ENCODE assay signal across 5 fruit fly cellular contexts in the genomic region with DNA sequence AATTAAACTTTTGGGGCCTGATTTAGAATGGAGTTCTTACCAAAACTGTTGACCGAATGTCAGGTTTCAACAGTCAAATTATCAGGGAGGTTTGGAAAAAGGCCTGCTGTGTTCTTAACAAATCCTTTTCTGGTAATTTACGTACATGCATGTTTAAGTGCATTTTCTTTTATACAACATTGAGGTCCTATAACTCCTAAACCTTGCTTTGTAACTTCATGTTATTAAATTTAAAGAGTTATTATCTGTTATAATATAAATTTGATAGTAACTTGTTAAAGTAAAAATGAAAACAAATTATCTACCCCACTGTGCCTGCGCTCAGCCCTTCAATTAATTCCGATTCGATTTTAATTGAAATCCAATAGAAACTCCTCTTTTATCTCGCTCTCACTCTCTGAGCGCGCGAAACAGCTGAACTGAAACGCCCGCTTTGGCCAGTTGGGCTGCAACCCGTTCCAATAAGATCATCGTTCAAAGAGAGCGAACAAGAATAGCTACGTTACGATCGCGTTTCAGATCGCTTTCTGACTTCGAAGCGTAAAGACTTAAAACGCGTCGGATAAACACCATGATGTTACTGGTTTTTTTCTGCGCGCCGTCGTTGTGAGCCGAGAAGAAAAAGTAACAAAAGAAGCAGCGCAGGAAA.
TF ChIP-seq lines count a peak whose summit lies in the region.

Gene Scsalpha2 (minus strand): TSS at position 51 of the 649 bp plus-strand sequence.

- TF ChIP-seq CTCF in whole organism, embryonic (GFP tag; optimal IDR thresholded peaks at IDR 0.05; lab: Kevin White, UChicago): no peak

TF ChIP-seq in whole organism, adult, 20 proteins besides CTCF, POLR2A, EP300 and RAD21:
- peak; percentile 1 for TF ChIP-seq CG7101 (tag; optimal IDR thresholded peaks at IDR 0.05; lab: Kevin White, UChicago)
- TF ChIP-seq bab1 (GFP tag; optimal IDR thresholded peaks at IDR 0.05; lab: Kevin White, UChicago): peak; percentile 27
- no peak for TF ChIP-seq Hr96 (GFP tag; optimal IDR thresholded peaks at IDR 0.05; lab: Kevin White, UChicago)

TF ChIP-seq in whole organism, embryonic, 481 proteins besides CTCF, POLR2A, EP300 and RAD21 (continues in another document):
- peak; percentile 19 for TF ChIP-seq gem (tag; optimal IDR thresholded peaks at IDR 0.05; lab: Kevin White, UChicago)
- no peak for TF ChIP-seq CG5180 (GFP tag; optimal IDR thresholded peaks at IDR 0.05; lab: Kevin White, UChicago)
- TF ChIP-seq ci (GFP tag; IDR thresholded peaks at IDR 0.05; lab: Robert Waterston, UW): peak; percentile 41; the same call in 1 of the 3 replicates
- 0 out of 4 replicates have a peak, but pooled peaks have one; percentile 54 for TF ChIP-seq chinmo (GFP tag; IDR thresholded peaks at IDR 0.05; lab: Robert Waterston, UW; ENCODE audit: partially characterized antibody)
- peak; percentile 61 for TF ChIP-seq onecut (GFP tag; IDR thresholded peaks at IDR 0.05; lab: Robert Waterston, UW)
- TF ChIP-seq CG15269 (tag; optimal IDR thresholded peaks at IDR 0.05; lab: Kevin White, UChicago): no peak
- peak; percentile 73; the same call in 1 of the 3 replicates for TF ChIP-seq CG2199 (GFP tag; IDR thresholded peaks at IDR 0.05; lab: Robert Waterston, UW)
- TF ChIP-seq CG11504 (tag; optimal IDR thresholded peaks at IDR 0.05; lab: Kevin White, UChicago): peak; percentile 18
- no peak for TF ChIP-seq h (optimal IDR thresholded peaks at IDR 0.05; lab: Kevin White, UChicago)
- peak; percentile 34 for TF ChIP-seq yki (optimal IDR thresholded peaks at IDR 0.05; lab: Kevin White, UChicago)
- TF ChIP-seq CG10565 (GFP tag; optimal IDR thresholded peaks at IDR 0.05; lab: Kevin White, UChicago): no peak
- no peak for TF ChIP-seq wor (GFP tag; IDR thresholded peaks at IDR 0.05; lab: Robert Waterston, UW)
- no peak for TF ChIP-seq lilli (GFP tag; optimal IDR thresholded peaks at IDR 0.05; lab: Kevin White, UChicago)
- peak; percentile 6 for TF ChIP-seq CG10979 (tag; optimal IDR thresholded peaks at IDR 0.05; lab: Kevin White, UChicago)
- peak in 1 of 2 experiments; percentile 2 for TF ChIP-seq bsh (GFP tag; optimal IDR thresholded peaks at IDR 0.05; lab: Kevin White, UChicago)
- no peak for TF ChIP-seq seq (GFP tag; IDR thresholded peaks at IDR 0.05; lab: Robert Waterston, UW)
- TF ChIP-seq CG9727 (GFP tag; optimal IDR thresholded peaks at IDR 0.05; lab: Kevin White, UChicago): no peak
- peak; percentile 13 for TF ChIP-seq PHDP (tag; optimal IDR thresholded peaks at IDR 0.05; lab: Kevin White, UChicago)
- TF ChIP-seq tna (GFP tag; IDR thresholded peaks at IDR 0.05; lab: Robert Waterston, UW; ENCODE audit: partially characterized antibody): no peak

TF ChIP-seq in whole organism, prepupa, 60 proteins besides CTCF, POLR2A, EP300 and RAD21 (continues in another document):
- TF ChIP-seq CG3032 (tag; optimal IDR thresholded peaks at IDR 0.05; lab: Kevin White, UChicago): no peak
- peak; percentile 39 for TF ChIP-seq net (GFP tag; optimal IDR thresholded peaks at IDR 0.05; lab: Kevin White, UChicago)
- peak; percentile 35 for TF ChIP-seq vri (GFP tag; optimal IDR thresholded peaks at IDR 0.05; lab: Kevin White, UChicago)
- TF ChIP-seq Sox102F (GFP tag; optimal IDR thresholded peaks at IDR 0.05; lab: Kevin White, UChicago): peak; percentile 42
- TF ChIP-seq eg (GFP tag; IDR thresholded peaks at IDR 0.05; lab: Robert Waterston, UW): peak; percentile 63; the same call in 2 of the 3 replicates
- peak; percentile 19 for TF ChIP-seq Met (GFP tag; optimal IDR thresholded peaks at IDR 0.05; lab: Kevin White, UChicago)
- TF ChIP-seq acj6 (GFP tag; optimal IDR thresholded peaks at IDR 0.05; lab: Kevin White, UChicago): no peak
- TF ChIP-seq Eip78C (GFP tag; lab: Kevin White, UChicago): peak; percentile 56
- peak; percentile 11 to 25 for TF ChIP-seq ss (GFP tag; optimal IDR thresholded peaks at IDR 0.05; lab: Kevin White, UChicago)
- TF ChIP-seq Hr4 (GFP tag; optimal IDR thresholded peaks at IDR 0.05; lab: Kevin White, UChicago): peak; percentile 18
- peak; percentile 16 for TF ChIP-seq CG6276 (GFP tag; optimal IDR thresholded peaks at IDR 0.05; lab: Kevin White, UChicago)
- peak; percentile 39 for TF ChIP-seq dsx (GFP tag; optimal IDR thresholded peaks at IDR 0.05; lab: Kevin White, UChicago; ENCODE audit: poor library complexity, severe bottlenecking)
- TF ChIP-seq Smox (GFP tag; optimal IDR thresholded peaks at IDR 0.05; lab: Kevin White, UChicago): peak; percentile 26
- TF ChIP-seq CG15336 (GFP tag; IDR thresholded peaks at IDR 0.05; lab: Robert Waterston, UW): peak; percentile 60
- TF ChIP-seq fkh (GFP tag; optimal IDR thresholded peaks at IDR 0.05; lab: Kevin White, UChicago): peak; percentile 15
- TF ChIP-seq spab (GFP tag; optimal IDR thresholded peaks at IDR 0.05; lab: Kevin White, UChicago): peak; percentile 1
- TF ChIP-seq fd85E (GFP tag; optimal IDR thresholded peaks at IDR 0.05; lab: Kevin White, UChicago): no peak
- TF ChIP-seq CG11294 (GFP tag; IDR thresholded peaks at IDR 0.05; lab: Robert Waterston, UW): no peak
- TF ChIP-seq esn (GFP tag; optimal IDR thresholded peaks at IDR 0.05; lab: Kevin White, UChicago): peak; percentile 21
- no peak for TF ChIP-seq CG6163 (GFP tag; IDR thresholded peaks at IDR 0.05; lab: Robert Waterston, UW)

TF ChIP-seq in whole organism, pupa, 21 proteins besides CTCF, POLR2A, EP300 and RAD21:
- TF ChIP-seq CG4496 (GFP tag; IDR thresholded peaks at IDR 0.05; lab: Robert Waterston, UW) (no peak), Snoo (tag; optimal IDR thresholded peaks at IDR 0.05; lab: Kevin White, UChicago) (peak; percentile 2), CG17806 (tag; optimal IDR thresholded peaks at IDR 0.05; lab: Kevin White, UChicago) (no peak), CG13204 (GFP tag; optimal IDR thresholded peaks at IDR 0.05; lab: Kevin White, UChicago) (no peak), CG9948 (tag; optimal IDR thresholded peaks at IDR 0.05; lab: Kevin White, UChicago) (no peak), EcR (GFP tag; optimal IDR thresholded peaks at IDR 0.05; lab: Kevin White, UChicago) (no peak), Ets98B (GFP tag; IDR thresholded peaks at IDR 0.05; lab: Robert Waterston, UW) (peak; percentile 39; the same call in 1 of the 2 replicates), Pif1A (GFP tag; optimal IDR thresholded peaks at IDR 0.05; lab: Kevin White, UChicago) (peak; percentile 49), CG12605 (GFP tag; IDR thresholded peaks at IDR 0.05; lab: Robert Waterston, UW) (peak; percentile 31; the same call in 1 of the 2 replicates), CG14655 (GFP tag; optimal IDR thresholded peaks at IDR 0.05; lab: Kevin White, UChicago) (peak; percentile 22), D1 (tag; optimal IDR thresholded peaks at IDR 0.05; lab: Kevin White, UChicago) (no peak), CG32121 (GFP tag; IDR thresholded peaks at IDR 0.05; lab: Robert Waterston, UW) (no peak), gl (tag; optimal IDR thresholded peaks at IDR 0.05; lab: Kevin White, UChicago) (no peak), rn (GFP tag; IDR thresholded peaks at IDR 0.05; lab: Robert Waterston, UW) (no peak), fd96Ca (GFP tag; IDR thresholded peaks at IDR 0.05; lab: Robert Waterston, UW) (no peak), Pif1B (GFP tag; optimal IDR thresholded peaks at IDR 0.05; lab: Kevin White, UChicago) (peak; percentile 11), CG34367 (tag; optimal IDR thresholded peaks at IDR 0.05; lab: Kevin White, UChicago) (peak; percentile 23), CG8159 (tag; optimal IDR thresholded peaks at IDR 0.05; lab: Kevin White, UChicago) (no peak), CG10348 (GFP tag; IDR thresholded peaks at IDR 0.05; lab: Robert Waterston, UW) (no peak), CG8301 (tag; optimal IDR thresholded peaks at IDR 0.05; lab: Kevin White, UChicago) (peak; percentile 1), CG15710 (tag; optimal IDR thresholded peaks at IDR 0.05; lab: Kevin White, UChicago) (no peak)

TF ChIP-seq in whole organism, wandering third instar larva, 38 proteins besides CTCF, POLR2A, EP300 and RAD21:
- TF ChIP-seq Dif (GFP tag; optimal IDR thresholded peaks at IDR 0.05; lab: Kevin White, UChicago; ENCODE audit: partially characterized antibody) (peak; percentile 86), brk (GFP tag; optimal IDR thresholded peaks at IDR 0.05; lab: Kevin White, UChicago) (peak; percentile 26), dl (GFP tag; optimal IDR thresholded peaks at IDR 0.05; lab: Kevin White, UChicago; ENCODE audit: insufficient read depth in 1 of 2, partially characterized antibody in 2 of 2) (peak; percentile 25 to 62), sage (GFP tag; optimal IDR thresholded peaks at IDR 0.05; lab: Kevin White, UChicago) (peak; percentile 49), foxo (GFP tag; optimal IDR thresholded peaks at IDR 0.05; lab: Kevin White, UChicago) (no peak), Hr83 (GFP tag; optimal IDR thresholded peaks at IDR 0.05; lab: Kevin White, UChicago; ENCODE audit: poor library complexity, severe bottlenecking) (peak; percentile 53), Mio (GFP tag; optimal IDR thresholded peaks at IDR 0.05; lab: Kevin White, UChicago) (no peak), Vsx2 (GFP tag; optimal IDR thresholded peaks at IDR 0.05; lab: Kevin White, UChicago; ENCODE audit: partially characterized antibody) (peak; percentile 66)
TF ChIP-seq in whole organism, wandering third instar larva: peak in this region for 6.
